Worm (Caenorhabditis elegans): ENCODE data around the gene F38A6.5.
A peak's percentile ranks its signal among the peaks of the same experiment; 100 is the strongest.

F38A6.5 gene

ce11 chrV:20756385-20756996 lies 17.1 kb downstream of the F38A6.5 start:
- TF ChIP-seq nhr-12 (tag; optimal IDR thresholded peaks at IDR 0.05) (no peak), pha-4 (tag; optimal IDR thresholded peaks at IDR 0.05) (peak; percentile 100), nfya-1 (tag; optimal IDR thresholded peaks at IDR 0.05; ENCODE audit: insufficient read depth) (peak; percentile 30), pqm-1 (tag; optimal IDR thresholded peaks at IDR 0.05) (no peak)

ce11 chrV:20755494-20755893 lies 18.1 kb downstream of the F38A6.5 start:
- TF ChIP-seq R02D3.7 (tag; optimal IDR thresholded peaks at IDR 0.05): no peak
- peak; percentile 18 for TF ChIP-seq elt-2 (tag; optimal IDR thresholded peaks at IDR 0.05)
- TF ChIP-seq nhr-43 (tag; optimal IDR thresholded peaks at IDR 0.05; ENCODE audit: poor library complexity, severe bottlenecking): no peak
- TF ChIP-seq snpc-4 (tag; optimal IDR thresholded peaks at IDR 0.05): no peak
- TF ChIP-seq eor-1 (tag; optimal IDR thresholded peaks at IDR 0.05): no peak
- no peak for TF ChIP-seq tbx-2 (tag; optimal IDR thresholded peaks at IDR 0.05)
- no peak for TF ChIP-seq daf-12 (tag; optimal IDR thresholded peaks at IDR 0.05)
- no peak for TF ChIP-seq jun-1 (tag; optimal IDR thresholded peaks at IDR 0.05)
- no peak for TF ChIP-seq ceh-16 (tag; optimal IDR thresholded peaks at IDR 0.05)
- peak; percentile 65 for TF ChIP-seq pha-4 (tag; optimal IDR thresholded peaks at IDR 0.05)
- no peak for TF ChIP-seq unc-62 (GFP tag; optimal IDR thresholded peaks at IDR 0.05)
- no peak for TF ChIP-seq ztf-11 (tag; optimal IDR thresholded peaks at IDR 0.05)
- TF ChIP-seq elt-3 (tag; optimal IDR thresholded peaks at IDR 0.05): no peak
- no peak for TF ChIP-seq lsy-12 (tag; optimal IDR thresholded peaks at IDR 0.05)
- no peak for TF ChIP-seq mdl-1 (tag; optimal IDR thresholded peaks at IDR 0.05)
- peak; percentile 47 for TF ChIP-seq pqm-1 (tag; optimal IDR thresholded peaks at IDR 0.05)
- TF ChIP-seq nhr-11 (tag; optimal IDR thresholded peaks at IDR 0.05): no peak
- no peak for TF ChIP-seq sea-2 (GFP tag; optimal IDR thresholded peaks at IDR 0.05)

ce11 chrV:20753838-20754503 lies 19.6 kb downstream of the F38A6.5 start:
- TF ChIP-seq tbx-2 (tag; optimal IDR thresholded peaks at IDR 0.05): no peak
- no peak for TF ChIP-seq daf-12 (tag; optimal IDR thresholded peaks at IDR 0.05)
- TF ChIP-seq ztf-4 (tag; optimal IDR thresholded peaks at IDR 0.05): no peak
- TF ChIP-seq R02D3.7 (tag; optimal IDR thresholded peaks at IDR 0.05): no peak
- no peak for TF ChIP-seq sea-2 (GFP tag; optimal IDR thresholded peaks at IDR 0.05)
- no peak for TF ChIP-seq fkh-2 (tag; optimal IDR thresholded peaks at IDR 0.05)
- no peak for TF ChIP-seq ceh-16 (tag; optimal IDR thresholded peaks at IDR 0.05)
- peak; percentile 54 for TF ChIP-seq ceh-28 (tag; optimal IDR thresholded peaks at IDR 0.05)
- TF ChIP-seq aly-2 (tag; optimal IDR thresholded peaks at IDR 0.05): no peak
- peak; percentile 68 for TF ChIP-seq elt-2 (tag; optimal IDR thresholded peaks at IDR 0.05)
- no peak for TF ChIP-seq ama-1 (optimal IDR thresholded peaks at IDR 0.05)
- TF ChIP-seq lin-39 (tag; optimal IDR thresholded peaks at IDR 0.05): no peak
- no peak for TF ChIP-seq nhr-25 (tag; optimal IDR thresholded peaks at IDR 0.05)
- no peak for TF ChIP-seq zag-1 (tag; optimal IDR thresholded peaks at IDR 0.05)
- TF ChIP-seq ztf-11 (tag; optimal IDR thresholded peaks at IDR 0.05): no peak
- peak; percentile 44 for TF ChIP-seq pqm-1 (tag; optimal IDR thresholded peaks at IDR 0.05)
- no peak for TF ChIP-seq lin-15B (tag; optimal IDR thresholded peaks at IDR 0.05)
- TF ChIP-seq pha-4 (tag; optimal IDR thresholded peaks at IDR 0.05): no peak

- TF ChIP-seq nhr-237 (tag; optimal IDR thresholded peaks at IDR 0.05): no peak
- no peak for TF ChIP-seq lin-39 (tag; optimal IDR thresholded peaks at IDR 0.05)
- TF ChIP-seq pqm-1 (tag; optimal IDR thresholded peaks at IDR 0.05): peak; percentile 69
- TF ChIP-seq elt-2 (tag; optimal IDR thresholded peaks at IDR 0.05): peak; percentile 86
- no peak for TF ChIP-seq nfya-1 (tag; optimal IDR thresholded peaks at IDR 0.05; ENCODE audit: insufficient read depth)
Observed at ce11 chrV:20752609-20753102, 20.9 kb downstream of the F38A6.5 start, which contains the start of gene pha-4. TSS of gene pha-4 (plus strand) at chrV:20753052.

- TF ChIP-seq lsy-12 (tag; optimal IDR thresholded peaks at IDR 0.05) (no peak), mdl-1 (tag; optimal IDR thresholded peaks at IDR 0.05) (no peak), nhr-43 (tag; optimal IDR thresholded peaks at IDR 0.05; ENCODE audit: poor library complexity, severe bottlenecking) (no peak), aly-2 (tag; optimal IDR thresholded peaks at IDR 0.05) (no peak), ztf-11 (tag; optimal IDR thresholded peaks at IDR 0.05) (no peak), eor-1 (tag; optimal IDR thresholded peaks at IDR 0.05) (no peak), nfya-1 (tag; optimal IDR thresholded peaks at IDR 0.05; ENCODE audit: insufficient read depth) (no peak), snpc-4 (tag; optimal IDR thresholded peaks at IDR 0.05) (no peak), unc-62 (GFP tag; optimal IDR thresholded peaks at IDR 0.05) (no peak), elt-2 (tag; optimal IDR thresholded peaks at IDR 0.05) (no peak), ceh-28 (tag; optimal IDR thresholded peaks at IDR 0.05) (no peak), ceh-16 (tag; optimal IDR thresholded peaks at IDR 0.05) (no peak), nhr-28 (tag; optimal IDR thresholded peaks at IDR 0.05) (no peak), daf-12 (tag; optimal IDR thresholded peaks at IDR 0.05) (no peak), lin-15B (tag; optimal IDR thresholded peaks at IDR 0.05) (no peak), fkh-2 (tag; optimal IDR thresholded peaks at IDR 0.05) (no peak), R02D3.7 (tag; optimal IDR thresholded peaks at IDR 0.05) (no peak)
Observed at ce11 chrV:20749098-20749497, 24.4 kb downstream of the F38A6.5 start.

All from whole organism, L3 larva.